Worm (Caenorhabditis elegans): Measurements from ENCODE around the gene msra-1.

The msra-1 gene

ce11 chrII:7345858-7346257, 18.0 kb downstream of the msra-1 start:
- no peak for TF ChIP-seq lin-32 (GFP tag; optimal IDR thresholded peaks at IDR 0.05)
- TF ChIP-seq M03D4.4 (tag; optimal IDR thresholded peaks at IDR 0.05) = no peak
- TF ChIP-seq flh-1 (GFP tag; optimal IDR thresholded peaks at IDR 0.05) = no peak
- TF ChIP-seq ceh-83 (GFP tag; optimal IDR thresholded peaks at IDR 0.05) = no peak
- no peak for TF ChIP-seq tbx-8 (GFP tag; optimal IDR thresholded peaks at IDR 0.05)
- TF ChIP-seq snpc-4 (tag; optimal IDR thresholded peaks at IDR 0.05) = no peak
- TF ChIP-seq mab-5 (tag; optimal IDR thresholded peaks at IDR 0.05) = no peak
- TF ChIP-seq drap-1 (GFP tag; optimal IDR thresholded peaks at IDR 0.05) = no peak
- no peak for TF ChIP-seq unc-62 (GFP tag; optimal IDR thresholded peaks at IDR 0.05)
- no peak for TF ChIP-seq sptf-1 (tag; optimal IDR thresholded peaks at IDR 0.05)
- TF ChIP-seq ztf-11 (tag; optimal IDR thresholded peaks at IDR 0.05) = no peak
- no peak for TF ChIP-seq hlh-1 (tag; optimal IDR thresholded peaks at IDR 0.05)
- TF ChIP-seq mls-2 (tag; optimal IDR thresholded peaks at IDR 0.05) = no peak
- no peak for TF ChIP-seq ceh-43 (GFP tag; optimal IDR thresholded peaks at IDR 0.05)
- TF ChIP-seq lsy-2 (tag; optimal IDR thresholded peaks at IDR 0.05) = no peak

- TF ChIP-seq pha-4 (tag; optimal IDR thresholded peaks at IDR 0.05) (peak; percentile 70), unc-120 (tag; optimal IDR thresholded peaks at IDR 0.05; ENCODE audit: poor library complexity, severe bottlenecking) (no peak), bed-3 (GFP tag; optimal IDR thresholded peaks at IDR 0.05) (no peak), zip-8 (tag; optimal IDR thresholded peaks at IDR 0.05) (no peak), ham-2 (GFP tag; optimal IDR thresholded peaks at IDR 0.05) (peak; percentile 56)
Measured at ce11 chrII:7343668-7344067, 20.2 kb downstream of the msra-1 start.

ce11 chrII:7342884-7343283, 21.0 kb downstream of the msra-1 start:
- no peak for TF ChIP-seq ceh-83 (GFP tag; optimal IDR thresholded peaks at IDR 0.05)
- TF ChIP-seq M03D4.4 (tag; optimal IDR thresholded peaks at IDR 0.05) = no peak
- TF ChIP-seq unc-62 (GFP tag; optimal IDR thresholded peaks at IDR 0.05) = no peak
- TF ChIP-seq unc-39 (tag; optimal IDR thresholded peaks at IDR 0.05) = no peak
- no peak for TF ChIP-seq ces-1 (GFP tag; optimal IDR thresholded peaks at IDR 0.05)
- no peak for TF ChIP-seq bed-3 (GFP tag; optimal IDR thresholded peaks at IDR 0.05)
- TF ChIP-seq lin-13 (tag; optimal IDR thresholded peaks at IDR 0.05) = no peak
- no peak for TF ChIP-seq snpc-4 (tag; optimal IDR thresholded peaks at IDR 0.05)
- no peak for TF ChIP-seq ztf-11 (tag; optimal IDR thresholded peaks at IDR 0.05)
- no peak for TF ChIP-seq ceh-43 (GFP tag; optimal IDR thresholded peaks at IDR 0.05)
- TF ChIP-seq nhr-76 (tag; optimal IDR thresholded peaks at IDR 0.05) = no peak
- no peak for TF ChIP-seq tbx-8 (GFP tag; optimal IDR thresholded peaks at IDR 0.05)
- no peak for TF ChIP-seq sem-2 (GFP tag; optimal IDR thresholded peaks at IDR 0.05)
- TF ChIP-seq ceh-39 (tag; optimal IDR thresholded peaks at IDR 0.05) = no peak
- no peak for TF ChIP-seq blmp-1 (tag; optimal IDR thresholded peaks at IDR 0.05)
- TF ChIP-seq elt-1 (tag; optimal IDR thresholded peaks at IDR 0.05; ENCODE audit: borderline replicate concordance, insufficient read depth) = no peak
- TF ChIP-seq pha-4 (tag; optimal IDR thresholded peaks at IDR 0.05) = no peak
- TF ChIP-seq nhr-12 (tag; optimal IDR thresholded peaks at IDR 0.05) = no peak
- TF ChIP-seq ham-2 (GFP tag; optimal IDR thresholded peaks at IDR 0.05) = no peak
- TF ChIP-seq flh-1 (GFP tag; optimal IDR thresholded peaks at IDR 0.05) = no peak

- TF ChIP-seq nhr-28 (tag; optimal IDR thresholded peaks at IDR 0.05) (no peak), nhr-12 (tag; optimal IDR thresholded peaks at IDR 0.05) (no peak), bed-3 (GFP tag; optimal IDR thresholded peaks at IDR 0.05) (no peak), cnd-1 (tag; optimal IDR thresholded peaks at IDR 0.05) (no peak), zip-8 (tag; optimal IDR thresholded peaks at IDR 0.05) (no peak), elt-3 (tag; optimal IDR thresholded peaks at IDR 0.05) (no peak), nhr-2 (tag; optimal IDR thresholded peaks at IDR 0.05) (no peak), drap-1 (GFP tag; optimal IDR thresholded peaks at IDR 0.05) (no peak), mls-2 (tag; optimal IDR thresholded peaks at IDR 0.05) (no peak), mep-1 (tag; optimal IDR thresholded peaks at IDR 0.05) (no peak), hlh-1 (tag; optimal IDR thresholded peaks at IDR 0.05) (no peak), elt-1 (tag; optimal IDR thresholded peaks at IDR 0.05; ENCODE audit: borderline replicate concordance, insufficient read depth) (no peak)
Measured at ce11 chrII:7341572-7342303, 22.1 kb downstream of the msra-1 start.

Measured in whole organism, mixed stage, embryonic.